Fruit fly (Drosophila melanogaster) whole organism, wandering third instar larva: Measurements from ENCODE around the gene Fign.
A peak's percentile ranks its signal among the peaks of the same experiment; 100 is the strongest.

Experiments
- Abd-B ChIP-seq: fragments of >200 bp; optimal IDR thresholded peaks from 2 replicates; lab custom pipeline; 2017; ENCODE audit warnings: missing biosample characterization, missing genetic modification characterization
- CG32264 ChIP-seq: fragments of 200-800 bp; sonication (Bioruptor generic); optimal IDR thresholded peaks from 2 replicates; lab custom pipeline; 2016; ENCODE audit warnings: missing biosample characterization, missing genetic modification characterization
- CG9705 ChIP-seq: fragments of 200-800 bp; sonication (Bioruptor generic); optimal IDR thresholded peaks from 2 replicates; lab custom pipeline; 2018; ENCODE audit warnings: missing biosample characterization, mild to moderate bottlenecking, missing genetic modification characterization
- CrebA ChIP-seq: fragments of 200-800 bp; sonication (Bioruptor generic); optimal IDR thresholded peaks from 2 replicates; lab custom pipeline; 2016; ENCODE audit warnings: missing biosample characterization, mild to moderate bottlenecking, missing genetic modification characterization, borderline replicate concordance
- Dfd ChIP-seq: fragments of >200 bp; optimal IDR thresholded peaks from 2 replicates; lab custom pipeline; 2017; ENCODE audit warnings: missing biosample characterization, missing genetic modification characterization
- Dif ChIP-seq: fragments of 200-275, 200-300 bp; sonication (Bioruptor generic); optimal IDR thresholded peaks from 2 replicates; lab custom pipeline; 2018; ENCODE audit warnings: missing biosample characterization, missing genetic modification characterization; ENCODE audit not compliant: partially characterized antibody
- GATAd ChIP-seq: sonication (Bioruptor generic); optimal IDR thresholded peaks from 2 replicates; lab custom pipeline; 2016; ENCODE audit warnings: missing biosample characterization, missing genetic modification characterization
- HLH106 ChIP-seq: fragments of 200-800 bp; optimal IDR thresholded peaks from 3 replicates; lab custom pipeline; 2019; ENCODE audit warnings: missing biosample characterization, mild to moderate bottlenecking, missing genetic modification characterization, moderate library complexity
- Hnf4 ChIP-seq: fragments of 200-800 bp; sonication (Bioruptor generic); optimal IDR thresholded peaks from 2 replicates; lab custom pipeline; 2016; ENCODE audit warnings: missing biosample characterization, mild to moderate bottlenecking, missing genetic modification characterization
- Hr78 ChIP-seq: fragments of >200 bp; optimal IDR thresholded peaks from 2 replicates; lab custom pipeline; 2017; ENCODE audit warnings: missing biosample characterization, missing genetic modification characterization
- Jra ChIP-seq: sonication (Bioruptor generic); optimal IDR thresholded peaks from 2 replicates; lab custom pipeline; 2016; ENCODE audit warnings: missing biosample characterization, missing genetic modification characterization
- Myc ChIP-seq: fragments of >200 bp; optimal IDR thresholded peaks from 2 replicates; lab custom pipeline; 2017
- N ChIP-seq: fragments of >200 bp; optimal IDR thresholded peaks from 2 replicates; lab custom pipeline; 2018; ENCODE audit warnings: missing biosample characterization, missing external identifiers, missing genetic modification characterization
- OdsH ChIP-seq: fragments of 200-800 bp; sonication (Bioruptor generic); optimal IDR thresholded peaks from 2 replicates; lab custom pipeline; 2016; ENCODE audit warnings: missing biosample characterization, mild to moderate bottlenecking, missing genetic modification characterization
- Rel ChIP-seq, 2 experiments: fragments of 200-800 bp; sonication (Bioruptor generic) in 1 of 2; optimal IDR thresholded peaks; 2 replicates in 1 of 2; 3 replicates in 1 of 2; lab custom pipeline; 2016 to 2019; ENCODE audit warnings: mild to moderate bottlenecking in 2 of 2, missing biosample characterization in 2 of 2, missing genetic modification characterization in 2 of 2, moderate library complexity in 1 of 2
- Sp1 ChIP-seq: fragments of 200-800 bp; sonication (Bioruptor generic); optimal IDR thresholded peaks from 3 replicates; lab custom pipeline; 2019; ENCODE audit warnings: missing biosample characterization, mild to moderate bottlenecking, missing genetic modification characterization, moderate library complexity
- Vsx2 ChIP-seq: fragments of 200-300, 225-300 bp; sonication (Bioruptor generic); optimal IDR thresholded peaks from 2 replicates; lab custom pipeline; 2018; ENCODE audit warnings: missing biosample characterization, missing genetic modification characterization; ENCODE audit not compliant: partially characterized antibody
- br ChIP-seq: fragments of 200-800 bp; sonication (Bioruptor generic); optimal IDR thresholded peaks from 2 replicates; lab custom pipeline; 2016; ENCODE audit warnings: missing biosample characterization, missing genetic modification characterization
- brk ChIP-seq: fragments of 200-800 bp; sonication (Bioruptor generic); optimal IDR thresholded peaks from 2 replicates; lab custom pipeline; 2016; ENCODE audit warnings: missing biosample characterization, mild to moderate bottlenecking, missing genetic modification characterization
- dl ChIP-seq, 2 experiments: fragments of 175-275, 200-275 bp in 1 of 2; fragments of 200-275 bp in 1 of 2; sonication (Bioruptor generic); optimal IDR thresholded peaks; lab custom pipeline; 2018; ENCODE audit warnings: mild to moderate bottlenecking in 2 of 2, missing biosample characterization in 2 of 2, missing genetic modification characterization in 2 of 2, moderate library complexity in 2 of 2; ENCODE audit not compliant: partially characterized antibody in 2 of 2, insufficient read depth in 1 of 2
- dmrt93B ChIP-seq: fragments of 200-800 bp; sonication (Bioruptor generic); optimal IDR thresholded peaks from 2 replicates; lab custom pipeline; 2018; ENCODE audit warnings: missing biosample characterization, mild to moderate bottlenecking, missing genetic modification characterization
- dsf ChIP-seq: sonication (Bioruptor generic); optimal IDR thresholded peaks from 2 replicates; lab custom pipeline; 2016; ENCODE audit warnings: missing biosample characterization, missing genetic modification characterization, borderline replicate concordance
- ey ChIP-seq: fragments of 200-800 bp; sonication (Bioruptor generic); optimal IDR thresholded peaks from 2 replicates; lab custom pipeline; 2016; ENCODE audit warnings: missing biosample characterization, missing genetic modification characterization
- foxo ChIP-seq, 2 experiments: fragments of 200-800 bp; sonication (Bioruptor generic); optimal IDR thresholded peaks; 2 replicates in 1 of 2; 3 replicates in 1 of 2; lab custom pipeline; 2016 to 2017; ENCODE audit warnings: missing biosample characterization in 2 of 2, missing genetic modification characterization in 2 of 2
- fru ChIP-seq: fragments of 200-800 bp; sonication (Bioruptor generic); optimal IDR thresholded peaks from 3 replicates; lab custom pipeline; 2016; ENCODE audit warnings: missing biosample characterization, mild to moderate bottlenecking, missing genetic modification characterization
- h ChIP-seq: fragments of 200-800 bp; sonication (Bioruptor generic); optimal IDR thresholded peaks from 3 replicates; lab custom pipeline; 2016; ENCODE audit warnings: missing biosample characterization, mild to moderate bottlenecking, missing genetic modification characterization
- lola ChIP-seq: fragments of >200 bp; optimal IDR thresholded peaks from 2 replicates; lab custom pipeline; 2017; ENCODE audit warnings: missing biosample characterization, missing genetic modification characterization
- pan ChIP-seq: fragments of >200 bp; optimal IDR thresholded peaks from 2 replicates; lab custom pipeline; 2017
- psq ChIP-seq: fragments of 200-800 bp; sonication (Bioruptor generic); optimal IDR thresholded peaks from 3 replicates; lab custom pipeline; 2017; ENCODE audit warnings: missing biosample characterization, mild to moderate bottlenecking, missing genetic modification characterization, moderate library complexity
- rgr ChIP-seq: fragments of 200-800 bp; sonication (Bioruptor generic); optimal IDR thresholded peaks from 3 replicates; lab custom pipeline; 2016; ENCODE audit warnings: missing biosample characterization, mild to moderate bottlenecking, missing genetic modification characterization
- sage ChIP-seq: fragments of 200-800 bp; sonication (Bioruptor generic); optimal IDR thresholded peaks from 2 replicates; lab custom pipeline; 2016; ENCODE audit warnings: missing biosample characterization, mild to moderate bottlenecking, missing genetic modification characterization
- sv ChIP-seq: fragments of 200-800 bp; sonication (Bioruptor generic); optimal IDR thresholded peaks from 3 replicates; lab custom pipeline; 2016; ENCODE audit warnings: missing biosample characterization, missing genetic modification characterization
- tai ChIP-seq: sonication (Bioruptor generic); optimal IDR thresholded peaks from 2 replicates; lab custom pipeline; 2016; ENCODE audit warnings: missing biosample characterization, missing genetic modification characterization
- usp ChIP-seq: fragments of >200 bp; optimal IDR thresholded peaks from 2 replicates; lab custom pipeline; 2017; ENCODE audit warnings: missing biosample characterization, missing genetic modification characterization
- woc ChIP-seq: sonication (Bioruptor generic); optimal IDR thresholded peaks from 2 replicates; lab custom pipeline; 2016; ENCODE audit warnings: missing biosample characterization, mild to moderate bottlenecking, missing genetic modification characterization

Fign gene

DNA sequence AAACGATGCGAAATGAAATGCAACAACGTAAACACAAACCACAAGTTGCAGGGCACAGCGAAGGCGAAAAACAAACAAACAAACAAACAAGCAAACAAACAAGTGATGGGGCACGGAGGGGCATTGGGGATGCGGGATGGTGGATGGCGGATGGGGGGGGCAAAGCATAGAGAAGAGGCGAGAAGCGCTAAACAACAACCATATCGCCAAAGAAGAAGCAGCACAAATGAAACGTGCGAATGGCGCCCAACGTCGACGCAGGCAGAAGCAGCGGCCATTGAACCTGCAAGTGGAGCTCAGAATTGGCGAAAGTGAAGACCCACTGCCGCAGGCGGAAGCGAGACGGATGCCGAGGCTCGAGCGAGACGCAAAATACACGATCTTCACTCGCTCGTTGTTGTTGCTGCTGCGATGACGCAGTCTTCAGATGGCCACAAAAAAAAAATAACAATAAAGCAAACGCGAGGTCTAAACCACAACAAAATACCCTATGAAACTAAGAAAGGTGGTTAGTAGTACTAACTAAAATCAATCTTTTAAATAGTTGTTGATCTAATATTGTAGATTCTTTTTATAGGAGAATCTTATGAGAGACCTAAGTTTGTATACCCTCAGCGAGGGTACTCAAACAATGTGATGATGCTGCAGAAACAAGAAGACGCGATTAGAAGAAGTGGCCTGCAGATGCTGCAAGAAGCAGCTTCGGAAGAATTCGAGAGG, 26.3 kb upstream of the Fign start (continued):
- TF ChIP-seq dl (GFP tag; optimal IDR thresholded peaks at IDR 0.05; lab: Kevin White, UChicago; ENCODE audit: insufficient read depth in 1 of 2, partially characterized antibody in 2 of 2) (no peak), Hr78 (GFP tag; lab: Kevin White, UChicago) (no peak), usp (GFP tag; lab: Kevin White, UChicago) (no peak), Rel (GFP tag; optimal IDR thresholded peaks at IDR 0.05; lab: Kevin White, UChicago) (peak; percentile 75), Rel (tag; optimal IDR thresholded peaks at IDR 0.05; lab: Kevin White, UChicago) (peak; percentile 41), foxo (GFP tag; optimal IDR thresholded peaks at IDR 0.05; lab: Kevin White, UChicago) (peak; percentile 51 to 91), br (GFP tag; lab: Kevin White, UChicago) (peak; percentile 88), Abd-B (GFP tag; lab: Kevin White, UChicago) (no peak), CG9705 (GFP tag; lab: Kevin White, UChicago) (no peak), CrebA (GFP tag; lab: Kevin White, UChicago) (peak; percentile 78)

DNA sequence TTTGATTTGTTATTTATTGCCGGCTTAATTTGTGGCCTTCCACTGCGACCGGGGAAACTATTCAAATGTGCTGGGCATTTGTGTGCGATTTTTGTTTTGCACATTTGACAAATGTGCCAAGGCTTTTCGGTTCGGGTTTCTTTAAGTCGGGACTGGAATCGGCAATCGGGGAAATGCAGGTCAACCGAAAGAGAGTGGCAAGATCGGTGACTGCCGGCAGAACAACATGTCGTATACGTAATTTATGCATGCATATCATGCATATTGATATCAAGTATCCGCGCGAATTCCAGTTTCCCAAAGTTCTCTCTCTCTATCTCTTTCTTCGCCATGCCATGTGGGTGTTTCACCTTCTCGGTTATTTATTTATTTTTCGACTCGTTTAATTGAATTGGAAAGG, 22.7 kb upstream of the Fign start:
- no peak for TF ChIP-seq Dfd (GFP tag; lab: Kevin White, UChicago)
- TF ChIP-seq fru = no peak
- no peak for TF ChIP-seq GATAd (GFP tag; lab: Kevin White, UChicago)
- TF ChIP-seq CG9705 (GFP tag; lab: Kevin White, UChicago) = no peak
- no peak for TF ChIP-seq dsf (GFP tag; lab: Kevin White, UChicago)
- no peak for TF ChIP-seq OdsH (GFP tag; lab: Kevin White, UChicago)
- TF ChIP-seq usp (GFP tag; lab: Kevin White, UChicago) = no peak
- no peak for TF ChIP-seq Hr78 (GFP tag; lab: Kevin White, UChicago)
- no peak for TF ChIP-seq HLH106
- TF ChIP-seq sage (GFP tag; lab: Kevin White, UChicago) = no peak
- TF ChIP-seq Hnf4 (GFP tag; lab: Kevin White, UChicago) = no peak
- TF ChIP-seq br (GFP tag; lab: Kevin White, UChicago) = no peak

DNA sequence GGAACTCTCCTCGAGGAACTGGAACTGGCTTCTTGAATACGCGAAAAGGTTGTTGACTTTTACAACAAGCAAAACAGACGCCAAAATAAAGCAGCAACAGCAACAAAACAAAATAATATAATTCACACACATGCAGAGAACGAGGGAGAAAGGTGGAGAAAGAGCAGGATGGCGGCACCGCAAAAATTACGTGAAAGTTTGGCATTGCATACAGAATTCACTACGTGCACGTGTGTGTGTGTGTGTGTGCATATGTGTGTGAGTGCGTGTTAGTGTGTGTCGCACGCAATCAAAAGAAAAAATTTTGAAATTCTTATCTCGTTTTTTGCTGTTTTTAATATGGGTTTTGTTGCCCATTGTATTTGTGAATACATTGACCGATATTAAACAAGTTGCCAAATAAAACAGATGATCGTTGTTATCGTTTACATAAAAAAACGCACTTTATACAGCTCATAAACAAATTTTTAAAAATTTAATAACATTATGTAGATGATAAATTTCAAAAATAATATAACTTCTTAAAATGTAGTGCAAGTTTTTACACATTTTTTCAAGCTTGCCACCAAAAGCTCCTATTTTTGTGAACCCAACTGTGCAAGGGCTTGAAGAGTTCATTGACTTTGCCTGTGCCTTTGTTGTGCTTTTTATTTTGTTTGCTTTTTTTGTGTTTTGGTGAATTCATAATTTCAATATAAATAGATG, 21.7 kb upstream of the Fign start:
- TF ChIP-seq dsf (GFP tag; lab: Kevin White, UChicago) (peak; percentile 20), Rel (GFP tag; optimal IDR thresholded peaks at IDR 0.05; lab: Kevin White, UChicago) (no peak), Rel (tag; optimal IDR thresholded peaks at IDR 0.05; lab: Kevin White, UChicago) (peak; percentile 52), pan (lab: Kevin White, UChicago) (no peak), Vsx2 (GFP tag; lab: Kevin White, UChicago) (no peak), Sp1 (GFP tag; lab: Kevin White, UChicago) (peak; percentile 90), Hr78 (GFP tag; lab: Kevin White, UChicago) (no peak), brk (GFP tag; lab: Kevin White, UChicago) (peak; percentile 9), h (peak; percentile 38), Jra (GFP tag; lab: Kevin White, UChicago) (peak; percentile 34), rgr (GFP tag; lab: Kevin White, UChicago) (peak; percentile 60), Dif (no peak), Abd-B (GFP tag; lab: Kevin White, UChicago) (no peak), sv (no peak), OdsH (GFP tag; lab: Kevin White, UChicago) (peak; percentile 85), HLH106 (peak; percentile 81), fru (peak; percentile 73), CrebA (GFP tag; lab: Kevin White, UChicago) (no peak), N (GFP tag; lab: Kevin White, UChicago) (peak; percentile 25), CG9705 (GFP tag; lab: Kevin White, UChicago) (no peak), GATAd (GFP tag; lab: Kevin White, UChicago) (peak; percentile 24), sage (GFP tag; lab: Kevin White, UChicago) (peak; percentile 52), woc (GFP tag; lab: Kevin White, UChicago) (peak; percentile 16), ey (GFP tag; lab: Kevin White, UChicago) (peak; percentile 3), dl (GFP tag; optimal IDR thresholded peaks at IDR 0.05; lab: Kevin White, UChicago; ENCODE audit: insufficient read depth in 1 of 2, partially characterized antibody in 2 of 2) (no peak), psq (GFP tag; lab: Kevin White, UChicago) (peak; percentile 83), tai (GFP tag; lab: Kevin White, UChicago) (peak; percentile 54), dmrt93B (GFP tag; lab: Kevin White, UChicago) (peak; percentile 60), Hnf4 (GFP tag; lab: Kevin White, UChicago) (peak; percentile 77), foxo (GFP tag; optimal IDR thresholded peaks at IDR 0.05; lab: Kevin White, UChicago) (peak in 1 of 2 experiments; percentile 71), CG32264 (GFP tag; lab: Kevin White, UChicago) (no peak), Myc (no peak), lola (GFP tag; lab: Kevin White, UChicago) (no peak), Dfd (GFP tag; lab: Kevin White, UChicago) (peak; percentile 44), br (GFP tag; lab: Kevin White, UChicago) (peak; percentile 69)
